Worm (Caenorhabditis elegans) whole organism, L2 larva: ENCODE measurements around the gene seld-1.

Experiments used
- R02D3.7 ChIP-seq: fragments of 150-350 bp; optimal IDR thresholded peaks from 2 replicates; lab custom pipeline; 2014; ENCODE audit warnings: missing biosample characterization, missing genetic modification characterization
- Y55F3AM.14 ChIP-seq: fragments of 200-800 bp; sonication (Bioruptor generic); optimal IDR thresholded peaks from 2 replicates; lab custom pipeline; 2018; ENCODE audit warnings: mild to moderate bottlenecking, missing genetic modification characterization, missing compliant biosample characterization
- alr-1 ChIP-seq: fragments of 150-350 bp; optimal IDR thresholded peaks from 2 replicates; lab custom pipeline; 2014; ENCODE audit warnings: missing biosample characterization, missing genetic modification characterization
- aly-2 ChIP-seq: fragments of 150-350 bp; optimal IDR thresholded peaks from 2 replicates; lab custom pipeline; 2014; ENCODE audit warnings: missing biosample characterization, missing genetic modification characterization
- ama-1 ChIP-seq: fragments of 150-350 bp; optimal IDR thresholded peaks from 2 replicates; lab custom pipeline; 2018; ENCODE audit warnings: inconsistent platforms
- blmp-1 ChIP-seq: sonication (generic microtip); optimal IDR thresholded peaks from 2 replicates; lab custom pipeline; 2017; ENCODE audit warnings: missing genetic modification characterization, mild to moderate bottlenecking, missing compliant biosample characterization, antibody characterized with exemption, moderate library complexity; ENCODE audit not compliant: insufficient read depth
- ceh-16 ChIP-seq: fragments of 150-350 bp; optimal IDR thresholded peaks from 2 replicates; lab custom pipeline; 2014; ENCODE audit warnings: missing biosample characterization, missing genetic modification characterization
- ceh-82 ChIP-seq: fragments of 150-350 bp; optimal IDR thresholded peaks from 2 replicates; lab custom pipeline; 2014; ENCODE audit warnings: missing biosample characterization, missing genetic modification characterization
- dmd-4 ChIP-seq: sonication (generic microtip); optimal IDR thresholded peaks from 2 replicates; lab custom pipeline; 2017; ENCODE audit warnings: missing biosample characterization, missing genetic modification characterization
- egl-27 ChIP-seq: sonication (generic microtip); optimal IDR thresholded peaks from 3 replicates; lab custom pipeline; 2017; ENCODE audit warnings: missing biosample characterization, missing genetic modification reagents, missing genetic modification characterization
- elt-1 ChIP-seq: fragments of 150-350 bp; optimal IDR thresholded peaks from 2 replicates; lab custom pipeline; 2014; ENCODE audit warnings: missing biosample characterization, missing genetic modification characterization
- gmeb-1 ChIP-seq: fragments of 150-350 bp; optimal IDR thresholded peaks from 2 replicates; lab custom pipeline; 2014; ENCODE audit warnings: missing biosample characterization, missing genetic modification characterization
- lin-13 ChIP-seq: fragments of 150-350 bp; optimal IDR thresholded peaks from 2 replicates; lab custom pipeline; 2014; ENCODE audit warnings: missing biosample characterization, missing genetic modification reagents, missing genetic modification characterization
- mab-5 ChIP-seq: fragments of 150-350 bp; optimal IDR thresholded peaks from 2 replicates; lab custom pipeline; 2014; ENCODE audit warnings: missing biosample characterization, missing genetic modification characterization
- mbf-1 ChIP-seq: sonication (generic microtip); optimal IDR thresholded peaks from 2 replicates; lab custom pipeline; 2017; ENCODE audit warnings: missing biosample characterization, missing genetic modification characterization
- nhr-12 ChIP-seq: fragments of 150-350 bp; optimal IDR thresholded peaks from 2 replicates; lab custom pipeline; 2014; ENCODE audit warnings: missing biosample characterization, missing genetic modification characterization
- nhr-129 ChIP-seq: fragments of 150-350 bp; optimal IDR thresholded peaks from 2 replicates; lab custom pipeline; 2014; ENCODE audit warnings: missing biosample characterization, missing genetic modification characterization
- nhr-21 ChIP-seq: fragments of 150-350 bp; optimal IDR thresholded peaks from 2 replicates; lab custom pipeline; 2014; ENCODE audit warnings: missing biosample characterization, missing genetic modification characterization
- nhr-23 ChIP-seq: fragments of 150-350 bp; optimal IDR thresholded peaks from 2 replicates; lab custom pipeline; 2014; ENCODE audit warnings: missing biosample characterization, missing genetic modification reagents, missing genetic modification characterization
- nhr-25 ChIP-seq: fragments of 150-350 bp; sonication (generic microtip); optimal IDR thresholded peaks from 3 replicates; lab custom pipeline; 2014; ENCODE audit warnings: missing biosample characterization, missing genetic modification characterization
- nhr-6 ChIP-seq: fragments of 150-350 bp; optimal IDR thresholded peaks from 2 replicates; lab custom pipeline; 2014; ENCODE audit warnings: missing biosample characterization, missing genetic modification characterization
- nhr-77 ChIP-seq: fragments of 150-350 bp; optimal IDR thresholded peaks from 2 replicates; lab custom pipeline; 2014; ENCODE audit warnings: missing biosample characterization, missing genetic modification characterization
- sem-4 ChIP-seq: fragments of 150-350 bp; optimal IDR thresholded peaks from 2 replicates; lab custom pipeline; 2014; ENCODE audit warnings: missing biosample characterization, missing genetic modification reagents, missing genetic modification characterization
- sma-3 ChIP-seq: sonication (generic microtip); optimal IDR thresholded peaks from 2 replicates; lab custom pipeline; 2016; ENCODE audit warnings: missing genetic modification reagents, missing genetic modification characterization, missing compliant biosample characterization
- snpc-4 ChIP-seq: fragments of 150-350 bp; optimal IDR thresholded peaks from 2 replicates; lab custom pipeline; 2014; ENCODE audit warnings: missing biosample characterization, missing genetic modification characterization
- unc-39 ChIP-seq: fragments of 150-350 bp; optimal IDR thresholded peaks from 2 replicates; lab custom pipeline; 2014; ENCODE audit warnings: missing biosample characterization, missing genetic modification characterization
- unc-55 ChIP-seq: fragments of 150-350 bp; sonication (generic microtip); optimal IDR thresholded peaks from 3 replicates; lab custom pipeline; 2014; ENCODE audit warnings: missing biosample characterization, missing genetic modification reagents, missing genetic modification characterization
- unc-62 ChIP-seq: fragments of 150-350 bp; optimal IDR thresholded peaks from 2 replicates; lab custom pipeline; 2014; ENCODE audit warnings: missing biosample characterization, missing genetic modification reagents, missing genetic modification characterization
- ztf-11 ChIP-seq: sonication (generic microtip); optimal IDR thresholded peaks from 2 replicates; lab custom pipeline; 2017; ENCODE audit warnings: missing biosample characterization, missing genetic modification characterization

The seld-1 gene

DNA sequence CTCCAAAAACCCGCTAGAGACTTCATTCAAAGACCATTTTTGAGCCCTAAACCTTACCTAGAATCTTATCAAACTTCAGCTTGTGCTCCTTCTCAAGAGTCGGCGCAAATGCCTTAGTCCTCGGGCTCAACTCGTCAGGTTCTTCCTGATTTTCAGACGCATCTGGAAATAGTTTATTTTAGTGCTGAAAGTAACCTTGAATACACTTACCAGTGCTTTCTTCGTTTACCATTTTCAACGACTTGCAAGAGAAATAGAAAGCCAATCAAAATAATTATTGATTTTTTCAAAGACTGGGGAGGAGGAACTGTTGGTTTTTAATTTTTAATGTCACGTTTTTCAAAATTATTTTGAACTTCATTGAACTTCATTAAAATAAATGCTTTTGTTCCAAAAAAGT, 33.2 kb upstream of the seld-1 start, which contains the start of the genes ttbk-8.1 and Y38H8A.4:
Gene ttbk-8.1 (plus strand): TSS at position 301 of the 400 bp plus-strand sequence.
Gene Y38H8A.4 (minus strand): TSS at position 366 of the 400 bp plus-strand sequence.
- TF ChIP-seq nhr-6 (tag; lab: Kevin White, UChicago) (no peak), blmp-1 (no peak)
- TF ChIP-seq, all 48 proteins: peak for 0

DNA sequence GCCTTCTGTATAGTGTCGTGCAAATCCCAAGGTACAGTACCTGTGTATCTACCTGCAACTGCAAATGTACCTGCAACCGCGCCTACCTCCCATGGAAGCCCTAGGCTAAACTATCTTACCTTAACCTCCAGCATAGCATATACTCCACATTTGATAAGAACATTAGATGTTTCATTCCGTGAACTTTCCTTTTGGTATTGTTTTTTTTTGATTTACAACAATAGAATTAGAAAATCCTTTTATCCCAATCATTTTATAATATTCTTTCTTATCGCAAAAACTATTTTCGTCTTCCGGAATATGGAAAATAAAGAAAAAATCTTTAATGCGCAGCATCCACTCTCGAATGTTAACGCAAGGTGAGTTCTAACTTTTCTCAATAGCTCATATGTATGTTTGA, 31.1 kb upstream of the seld-1 start, which contains the start of gene Y38H8A.2:
Gene Y38H8A.2 (plus strand): TSS at position 301 of the 400 bp plus-strand sequence.
- TF ChIP-seq ztf-11 (tag; lab: Kevin White, UChicago) (no peak), nhr-129 (tag; lab: Kevin White, UChicago) (no peak), unc-62 (GFP tag; lab: Kevin White, UChicago) (no peak), nhr-21 (tag; lab: Kevin White, UChicago) (no peak), elt-1 (tag; lab: Kevin White, UChicago) (no peak), unc-39 (tag; lab: Kevin White, UChicago) (no peak), R02D3.7 (no peak), ama-1 (no peak), aly-2 (tag; lab: Kevin White, UChicago) (no peak), alr-1 (tag; lab: Kevin White, UChicago) (no peak)

DNA sequence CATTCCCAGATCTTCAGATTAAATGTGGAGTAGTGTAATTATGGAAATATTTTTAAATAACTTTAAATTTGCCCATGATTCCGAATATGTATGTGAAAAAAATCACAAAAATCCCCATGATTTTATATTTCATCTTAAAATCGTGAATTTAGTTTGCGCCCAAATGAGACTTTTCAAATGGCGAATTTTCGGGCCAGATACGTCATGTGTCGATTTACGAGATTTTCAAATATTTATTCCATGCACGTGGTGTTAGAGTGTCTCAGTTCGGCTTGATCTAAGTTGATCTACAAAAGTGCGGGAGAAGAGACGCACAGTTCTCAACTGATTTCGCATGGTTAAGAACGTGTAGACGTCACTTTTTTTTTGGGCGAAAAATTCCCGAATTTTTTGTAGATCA, 22.8 kb upstream of the seld-1 start, which contains the start of gene Y38H8A.1:
Gene Y38H8A.1 (plus strand): TSS at position 301 of the 400 bp plus-strand sequence.
- no peak for TF ChIP-seq sem-4 (tag; lab: Kevin White, UChicago)
- no peak for TF ChIP-seq nhr-12 (tag; lab: Kevin White, UChicago)
- TF ChIP-seq elt-1 (tag; lab: Kevin White, UChicago): no peak
- TF ChIP-seq aly-2 (tag; lab: Kevin White, UChicago): no peak
- no peak for TF ChIP-seq nhr-6 (tag; lab: Kevin White, UChicago)
- TF ChIP-seq nhr-23 (tag; lab: Kevin White, UChicago): no peak
- TF ChIP-seq nhr-25 (tag; lab: Kevin White, UChicago): no peak
- no peak for TF ChIP-seq unc-55 (GFP tag; lab: Kevin White, UChicago)
- TF ChIP-seq unc-62 (GFP tag; lab: Kevin White, UChicago): no peak
- TF ChIP-seq nhr-129 (tag; lab: Kevin White, UChicago): no peak
- no peak for TF ChIP-seq R02D3.7
- TF ChIP-seq mab-5 (tag; lab: Kevin White, UChicago): no peak
- TF ChIP-seq ceh-82 (tag; lab: Kevin White, UChicago): no peak
- no peak for TF ChIP-seq Y55F3AM.14 (GFP tag; lab: Kevin White, UChicago)
- TF ChIP-seq egl-27 (tag; lab: Kevin White, UChicago): no peak
- TF ChIP-seq lin-13 (GFP tag; lab: Kevin White, UChicago): no peak
- TF ChIP-seq ama-1: no peak
- TF ChIP-seq unc-39 (tag; lab: Kevin White, UChicago): no peak

DNA sequence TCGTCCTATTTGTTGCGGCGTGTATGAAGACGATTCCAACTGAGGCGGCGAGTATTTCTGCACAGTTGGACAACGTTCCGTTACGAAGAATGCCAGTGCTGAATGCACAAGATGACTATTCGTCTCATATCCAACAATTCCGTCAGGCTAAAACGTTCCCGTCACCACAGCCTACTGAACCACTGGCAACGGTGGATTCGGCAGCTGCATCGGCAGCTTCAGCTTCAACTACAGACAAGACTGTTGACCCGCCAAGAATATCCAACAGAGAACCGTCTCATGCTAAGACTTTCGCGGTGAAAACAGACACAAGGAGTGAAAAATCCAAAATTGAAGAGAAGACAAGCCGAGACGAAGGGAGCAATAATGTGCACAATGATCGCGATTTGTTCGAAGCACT, 21.6 kb upstream of the seld-1 start:
- TF ChIP-seq gmeb-1 (tag; lab: Kevin White, UChicago) (no peak), unc-39 (tag; lab: Kevin White, UChicago) (no peak), dmd-4 (no peak), unc-55 (GFP tag; lab: Kevin White, UChicago) (no peak), nhr-21 (tag; lab: Kevin White, UChicago) (no peak), mbf-1 (no peak)
- TF ChIP-seq, all 48 proteins: peak for 0

DNA sequence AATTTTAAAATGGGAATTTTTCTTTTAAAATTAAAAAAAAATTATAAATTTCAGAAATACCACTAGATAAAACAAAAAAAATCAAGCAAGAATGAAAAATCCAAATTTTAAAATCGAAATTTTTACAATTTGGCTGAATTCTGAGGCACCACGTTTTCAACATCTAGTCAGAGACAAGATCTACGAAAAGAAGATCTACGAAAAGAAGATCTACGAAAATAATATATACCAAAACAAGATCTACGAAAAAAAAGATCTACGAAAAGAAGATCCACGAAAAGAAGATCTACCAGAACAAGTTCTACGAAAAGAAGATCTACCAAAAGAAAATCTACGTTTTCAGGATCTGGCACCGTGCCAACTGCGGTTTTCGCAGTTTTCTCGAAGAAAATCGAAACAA, 18.2 kb upstream of the seld-1 start:
- TF ChIP-seq mab-5 (tag; lab: Kevin White, UChicago) (no peak), unc-55 (GFP tag; lab: Kevin White, UChicago) (peak; percentile 34)

DNA sequence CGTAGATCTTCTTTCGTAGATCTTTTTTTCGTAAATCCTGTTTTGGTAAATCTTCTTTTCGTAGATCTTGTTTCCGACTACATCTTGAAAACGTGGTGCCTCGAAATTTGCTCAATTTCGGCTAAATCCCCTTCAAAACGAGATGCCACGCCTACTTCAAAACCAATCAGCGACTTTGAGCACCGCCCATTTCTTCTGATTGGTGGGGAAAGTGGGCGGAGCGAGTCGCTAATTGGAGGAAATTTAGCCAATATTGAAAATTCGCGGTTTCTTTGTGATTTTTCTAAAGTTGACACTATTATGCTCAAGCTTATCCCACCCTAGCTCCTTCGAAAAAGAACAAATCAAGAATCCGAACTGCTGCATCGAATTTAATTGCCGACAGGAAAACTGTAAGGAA, 17.6 kb upstream of the seld-1 start:
- no peak for TF ChIP-seq sem-4 (tag; lab: Kevin White, UChicago)
- TF ChIP-seq mbf-1: no peak
- no peak for TF ChIP-seq nhr-21 (tag; lab: Kevin White, UChicago)
- TF ChIP-seq nhr-77 (tag; lab: Kevin White, UChicago): no peak
- TF ChIP-seq Y55F3AM.14 (GFP tag; lab: Kevin White, UChicago): no peak
- no peak for TF ChIP-seq ceh-16
- TF ChIP-seq snpc-4 (tag; lab: Kevin White, UChicago): no peak
- TF ChIP-seq egl-27 (tag; lab: Kevin White, UChicago): no peak
- TF ChIP-seq unc-39 (tag; lab: Kevin White, UChicago): no peak
- no peak for TF ChIP-seq sma-3 (GFP tag; lab: Kevin White, UChicago)
